Worm (Caenorhabditis elegans): ENCODE data around the gene ets-4.

DNA sequence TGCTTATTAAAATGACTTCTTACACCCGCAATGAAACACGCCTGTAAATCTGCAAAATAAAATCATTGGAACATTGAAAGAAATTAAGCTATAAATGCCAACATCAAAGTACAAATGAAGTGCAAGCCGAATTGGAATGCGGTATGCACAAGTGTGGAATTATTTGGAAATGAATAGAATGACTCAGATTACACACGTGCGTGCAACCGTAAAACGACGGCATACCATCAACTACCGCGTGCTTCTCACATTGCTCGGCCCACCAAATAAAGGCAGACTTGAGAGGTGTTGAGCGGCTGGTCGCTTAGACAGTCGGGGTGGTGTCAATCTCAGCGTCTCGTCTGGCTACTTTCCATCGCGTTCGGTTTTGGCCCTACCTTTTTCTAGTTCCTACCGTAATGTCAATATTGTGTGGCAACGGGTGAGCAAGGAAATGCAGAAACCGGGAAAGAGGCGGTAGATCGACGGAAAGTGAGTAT lies 43.7 kb downstream of the ets-4 start, which contains the start of gene aaim-1:
- TF ChIP-seq dao-5 (tag; optimal IDR thresholded peaks at IDR 0.05) (no peak), W03F9.2 (tag; optimal IDR thresholded peaks at IDR 0.05) (no peak)

All from whole organism, L4/young adult.